Fruit fly (Drosophila melanogaster) whole organism, embryonic: ENCODE measurements around the gene CG43052.

Experiments used
- CG8944 ChIP-seq: fragments of 200-800 bp; sonication (Bioruptor generic); optimal IDR thresholded peaks from 3 replicates; lab custom pipeline; 2016; ENCODE audit warnings: missing biosample characterization, missing genetic modification characterization
- NK7.1 ChIP-seq: fragments of 200-800 bp; sonication (Bioruptor generic); optimal IDR thresholded peaks from 3 replicates; lab custom pipeline; 2016; ENCODE audit warnings: missing biosample characterization, missing genetic modification characterization
- sens-2 ChIP-seq: fragments of 200-800 bp; sonication (Bioruptor generic); IDR thresholded peaks from 2 replicates; pipeline ENCODE4 v1.3.6; 2022; ENCODE audit warnings: missing biosample characterization, missing genetic modification characterization

dm6 chr2L:14373250-14373649, 21.4 kb downstream of the CG43052 start:
- TF ChIP-seq NK7.1 (GFP tag; lab: Kevin White, UChicago) (no peak), sens-2 (GFP tag; lab: Robert Waterston, UW) (no peak), CG8944 (no peak)
